Fruit fly (Drosophila melanogaster): ENCODE data around the gene Nf-YC.

dm6 chrX:6792891-6793290 lies 27.8 kb downstream of the Nf-YC start:
- TF ChIP-seq h (optimal IDR thresholded peaks at IDR 0.05) (no peak), ttk (optimal IDR thresholded peaks at IDR 0.05) (no peak)

Data from Kc167 (cell line).